Worm (Caenorhabditis elegans): ENCODE results near the gene cTel55X.1.

DNA sequence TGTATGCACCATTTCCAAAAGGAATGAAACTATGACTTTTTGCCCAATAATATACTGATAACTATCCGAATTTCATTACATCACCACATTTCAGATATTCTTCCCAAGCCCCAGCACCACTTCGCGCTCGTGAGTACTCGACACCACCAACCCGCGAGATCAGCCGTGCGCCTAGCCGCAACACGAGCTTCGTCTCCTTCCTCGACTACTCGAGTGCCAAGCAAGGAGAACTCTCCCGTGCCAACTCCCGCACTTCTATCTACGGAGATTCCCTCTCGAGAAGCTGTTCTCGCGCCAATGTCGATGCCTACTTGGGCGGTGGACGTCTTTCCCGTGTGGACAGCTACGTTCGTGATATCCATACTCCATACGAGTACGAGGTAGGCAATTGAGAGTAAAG lies 38.1 kb upstream of the cTel55X.1 start:
- TF ChIP-seq nhr-76 (tag; optimal IDR thresholded peaks at IDR 0.05) (no peak), ham-2 (GFP tag; optimal IDR thresholded peaks at IDR 0.05) (no peak), nhr-237 (tag; optimal IDR thresholded peaks at IDR 0.05) (no peak), mep-1 (tag; optimal IDR thresholded peaks at IDR 0.05) (no peak), bed-3 (GFP tag; optimal IDR thresholded peaks at IDR 0.05) (no peak), snpc-4 (tag; optimal IDR thresholded peaks at IDR 0.05) (no peak), unc-39 (tag; optimal IDR thresholded peaks at IDR 0.05) (no peak), lin-13 (tag; optimal IDR thresholded peaks at IDR 0.05) (no peak), unc-120 (tag; optimal IDR thresholded peaks at IDR 0.05; ENCODE audit: poor library complexity, severe bottlenecking) (no peak), nhr-12 (tag; optimal IDR thresholded peaks at IDR 0.05) (no peak), pha-4 (tag; optimal IDR thresholded peaks at IDR 0.05) (no peak), flh-1 (GFP tag; optimal IDR thresholded peaks at IDR 0.05) (no peak), elt-3 (tag; optimal IDR thresholded peaks at IDR 0.05) (no peak), elt-1 (tag; optimal IDR thresholded peaks at IDR 0.05; ENCODE audit: borderline replicate concordance, insufficient read depth) (no peak)

All from whole organism, mixed stage, embryonic.